Worm (Caenorhabditis elegans) whole organism, L4 larva: ENCODE results near the gene mig-32.

ENCODE experiments used
- D1046.2 ChIP-seq: fragments of 200-800 bp; sonication (Bioruptor generic); IDR thresholded peaks from 2 replicates; pipeline ENCODE4 v1.3.6; 2022; ENCODE audit warnings: missing genetic modification characterization, missing compliant biosample characterization
- F10B5.3 ChIP-seq: sonication (generic microtip); optimal IDR thresholded peaks from 2 replicates; lab custom pipeline; 2016; ENCODE audit warnings: mild to moderate bottlenecking, missing genetic modification characterization, missing compliant biosample characterization
- F44E2.7 ChIP-seq: fragments of 200-800 bp; sonication (Bioruptor generic); IDR thresholded peaks from 2 replicates; pipeline ENCODE4 v2.1.2; 2022; ENCODE audit warnings: missing genetic modification characterization, missing compliant biosample characterization
- F49E8.2 ChIP-seq: sonication (generic microtip); optimal IDR thresholded peaks from 2 replicates; lab custom pipeline; 2016; ENCODE audit warnings: missing compliant biosample characterization, mild to moderate bottlenecking, missing genetic modification characterization, borderline replicate concordance
- T26A8.4 ChIP-seq: fragments of 200-800 bp; sonication (Bioruptor generic); IDR thresholded peaks from 2 replicates; pipeline ENCODE4 v1.3.6; 2022; ENCODE audit warnings: missing genetic modification characterization, missing compliant biosample characterization
- Y105C5A.15 ChIP-seq: fragments of 200-800 bp; sonication (Bioruptor generic); IDR thresholded peaks from 2 replicates; pipeline ENCODE4 v1.3.6; 2022; ENCODE audit warnings: missing genetic modification characterization, missing compliant biosample characterization
- Y48G9A.11 ChIP-seq: fragments of 200-800 bp; sonication (Bioruptor generic); IDR thresholded peaks from 2 replicates; pipeline ENCODE4 v1.3.6; 2022; ENCODE audit warnings: missing genetic modification reagents, missing genetic modification characterization, missing compliant biosample characterization
- ZK337.2 ChIP-seq: fragments of 200-800 bp; sonication (Bioruptor generic); IDR thresholded peaks from 2 replicates; pipeline ENCODE4 v1.3.6; 2022; ENCODE audit warnings: missing genetic modification reagents, missing genetic modification characterization, missing compliant biosample characterization
- aly-2 ChIP-seq: sonication (generic microtip); optimal IDR thresholded peaks from 2 replicates; lab custom pipeline; 2018; ENCODE audit warnings: missing biosample characterization, missing genetic modification characterization
- arid-1 ChIP-seq: fragments of 200-800 bp; sonication (Bioruptor generic); conservative IDR thresholded peaks from 2 replicates; pipeline ENCODE4 v1.3.6; 2022; ENCODE audit warnings: missing genetic modification reagents, missing genetic modification characterization, missing compliant biosample characterization
- ceh-28 ChIP-seq: fragments of 150-350 bp; optimal IDR thresholded peaks from 2 replicates; lab custom pipeline; 2014; ENCODE audit warnings: missing biosample characterization, missing genetic modification reagents, missing genetic modification characterization
- daf-12 ChIP-seq: fragments of 150-350 bp; optimal IDR thresholded peaks from 2 replicates; lab custom pipeline; 2014; ENCODE audit warnings: missing biosample characterization, missing genetic modification reagents, missing genetic modification characterization
- daf-16 ChIP-seq, 3 experiments: sonication (generic microtip); optimal IDR thresholded peaks; 2 replicates each; lab custom pipeline; 2016 to 2017; ENCODE audit warnings: missing genetic modification characterization in 3 of 3, missing genetic modification reagents in 3 of 3, mild to moderate bottlenecking in 2 of 3, missing compliant biosample characterization in 2 of 3, missing biosample characterization in 1 of 3, moderate library complexity in 1 of 3
- dmd-6 ChIP-seq: fragments of 200-800 bp; sonication (Bioruptor generic); IDR thresholded peaks from 2 replicates; pipeline ENCODE4 v1.3.6; 2022; ENCODE audit warnings: missing genetic modification reagents, missing genetic modification characterization, missing compliant biosample characterization
- dmd-9 ChIP-seq: fragments of 200-800 bp; sonication (Bioruptor generic); IDR thresholded peaks from 2 replicates; pipeline ENCODE4 v1.3.6; 2022; ENCODE audit warnings: missing genetic modification reagents, missing genetic modification characterization, missing compliant biosample characterization
- dve-1 ChIP-seq: sonication (generic microtip); optimal IDR thresholded peaks from 2 replicates; lab custom pipeline; 2017; ENCODE audit warnings: antibody characterized with exemption, mild to moderate bottlenecking, missing genetic modification characterization, missing compliant biosample characterization; ENCODE audit not compliant: insufficient read depth
- gei-8 ChIP-seq: fragments of 200-800 bp; sonication (Bioruptor generic); optimal IDR thresholded peaks from 2 replicates; lab custom pipeline; 2018; ENCODE audit warnings: mild to moderate bottlenecking, missing genetic modification characterization, missing compliant biosample characterization
- hlh-11 ChIP-seq: fragments of 200-800 bp; sonication (Bioruptor generic); optimal IDR thresholded peaks from 2 replicates; lab custom pipeline; 2018; ENCODE audit warnings: mild to moderate bottlenecking, missing genetic modification characterization, missing compliant biosample characterization
- hlh-30 ChIP-seq: sonication (generic microtip); optimal IDR thresholded peaks from 2 replicates; lab custom pipeline; 2017; ENCODE audit warnings: antibody characterized with exemption, mild to moderate bottlenecking, missing genetic modification characterization, missing compliant biosample characterization; ENCODE audit not compliant: insufficient read depth
- hmg-1.1 ChIP-seq: fragments of 200-800 bp; sonication (Bioruptor generic); IDR thresholded peaks from 2 replicates; pipeline ENCODE4 v1.3.6; 2022; ENCODE audit warnings: missing genetic modification reagents, missing genetic modification characterization, missing compliant biosample characterization
- jun-1 ChIP-seq: fragments of 150-350 bp; optimal IDR thresholded peaks from 2 replicates; lab custom pipeline; 2014; ENCODE audit warnings: missing biosample characterization, missing genetic modification reagents, missing genetic modification characterization
- lin-1 ChIP-seq: fragments of 200-800 bp; sonication (Bioruptor generic); IDR thresholded peaks from 2 replicates; pipeline ENCODE4 v1.3.6; 2022; ENCODE audit warnings: missing genetic modification reagents, missing genetic modification characterization, missing compliant biosample characterization
- lin-29 ChIP-seq: fragments of 200-800 bp; sonication (Bioruptor generic); IDR thresholded peaks from 2 replicates; pipeline ENCODE4 v1.3.6; 2022; ENCODE audit warnings: missing genetic modification reagents, missing genetic modification characterization, missing compliant biosample characterization
- lsy-2 ChIP-seq, 2 experiments: fragments of 150-350 bp in 1 of 2; sonication (generic microtip) in 1 of 2; optimal IDR thresholded peaks; 2 replicates each; lab custom pipeline; 2014 to 2017; ENCODE audit warnings: missing biosample characterization in 2 of 2, missing genetic modification characterization in 2 of 2
- madf-9 ChIP-seq: fragments of 200-800 bp; sonication (Bioruptor generic); conservative IDR thresholded peaks from 2 replicates; pipeline ENCODE4 v1.3.6; 2022; ENCODE audit warnings: missing genetic modification reagents, missing genetic modification characterization, missing compliant biosample characterization
- mdl-1 ChIP-seq, 2 experiments: fragments of 150-350 bp in 1 of 2; sonication (generic microtip) in 1 of 2; optimal IDR thresholded peaks; 2 replicates each; lab custom pipeline; 2014 to 2017; ENCODE audit warnings: missing biosample characterization in 2 of 2, missing genetic modification characterization in 2 of 2
- mep-1 ChIP-seq: fragments of 150-350 bp; sonication (generic microtip); optimal IDR thresholded peaks from 3 replicates; lab custom pipeline; 2014; ENCODE audit warnings: missing biosample characterization, missing genetic modification characterization
- mes-2 ChIP-seq: sonication (generic microtip); optimal IDR thresholded peaks from 2 replicates; lab custom pipeline; 2016; ENCODE audit warnings: missing genotype, mild to moderate bottlenecking, missing genetic modification characterization, missing compliant biosample characterization; ENCODE audit not compliant: poor library complexity, severe bottlenecking
- nhr-25 ChIP-seq: sonication (generic microtip); optimal IDR thresholded peaks from 2 replicates; lab custom pipeline; 2017; ENCODE audit warnings: missing genetic modification characterization, mild to moderate bottlenecking, missing compliant biosample characterization, antibody characterized with exemption, moderate library complexity, borderline replicate concordance; ENCODE audit not compliant: insufficient read depth
- nhr-28 ChIP-seq: fragments of 150-350 bp; optimal IDR thresholded peaks from 2 replicates; lab custom pipeline; 2014; ENCODE audit warnings: missing biosample characterization, missing genetic modification characterization
- nhr-42 ChIP-seq: fragments of 200-800 bp; sonication (Bioruptor generic); IDR thresholded peaks from 2 replicates; pipeline ENCODE4 v1.3.6; 2022; ENCODE audit warnings: missing genetic modification characterization, missing compliant biosample characterization
- nhr-6 ChIP-seq: fragments of 150-350 bp; optimal IDR thresholded peaks from 2 replicates; lab custom pipeline; 2014; ENCODE audit warnings: missing biosample characterization, missing genetic modification characterization
- nhr-76 ChIP-seq: fragments of 150-350 bp; optimal IDR thresholded peaks from 2 replicates; lab custom pipeline; 2014; ENCODE audit warnings: missing biosample characterization, missing genetic modification characterization
- pha-4 ChIP-seq, 2 experiments: fragments of 150-350 bp in 1 of 2; fragments of 200-800 bp in 1 of 2; sonication (Bioruptor generic) in 1 of 2; IDR thresholded peaks in 1 of 2; optimal IDR thresholded peaks in 1 of 2; 2 replicates each; pipeline versions ENCODE4 v1.3.6 to Lab custom; 2014 to 2022; ENCODE audit warnings: missing genetic modification characterization in 2 of 2, missing genetic modification reagents in 2 of 2, missing biosample characterization in 1 of 2, missing compliant biosample characterization in 1 of 2
- php-3 ChIP-seq: fragments of 200-800 bp; sonication (Bioruptor generic); IDR thresholded peaks from 2 replicates; pipeline ENCODE4 v1.3.6; 2022; ENCODE audit warnings: missing genetic modification reagents, missing genetic modification characterization, missing compliant biosample characterization
- pqm-1 ChIP-seq: sonication (generic microtip); optimal IDR thresholded peaks from 2 replicates; lab custom pipeline; 2017; ENCODE audit warnings: missing biosample characterization, missing genetic modification characterization
- snpc-1.2 ChIP-seq: fragments of 200-800 bp; sonication (Bioruptor generic); IDR thresholded peaks from 2 replicates; pipeline ENCODE4 v1.3.6; 2022; ENCODE audit warnings: missing genetic modification reagents, missing genetic modification characterization, missing compliant biosample characterization
- spr-1 ChIP-seq: sonication (generic microtip); optimal IDR thresholded peaks from 2 replicates; lab custom pipeline; 2016; ENCODE audit warnings: mild to moderate bottlenecking, missing genetic modification characterization, missing compliant biosample characterization
- zag-1 ChIP-seq: fragments of 150-350 bp; optimal IDR thresholded peaks from 2 replicates; lab custom pipeline; 2014; ENCODE audit warnings: missing biosample characterization, missing genetic modification characterization
- zip-2 ChIP-seq: fragments of 150-350 bp; optimal IDR thresholded peaks from 2 replicates; lab custom pipeline; 2014; ENCODE audit warnings: missing biosample characterization, missing genetic modification characterization

mig-32 gene

ce11 chrIV:12129204-12129603, 37.2 kb upstream of the mig-32 start, which contains the start of gene lin-24:
Gene lin-24, plus strand, starts transcription at chrIV:12129504.
- TF ChIP-seq php-3 (GFP tag; lab: Robert Waterston, UW) (no peak), nhr-28 (tag; lab: Kevin White, UChicago) (no peak), arid-1 (GFP tag; lab: Robert Waterston, UW) (no peak), lin-29 (GFP tag; lab: Robert Waterston, UW) (no peak), mep-1 (tag; lab: Kevin White, UChicago) (no peak), zip-2 (tag; lab: Kevin White, UChicago) (no peak), F49E8.2 (tag; lab: Kevin White, UChicago) (no peak), lsy-2 (tag; optimal IDR thresholded peaks at IDR 0.05; lab: Kevin White, UChicago) (no peak), F44E2.7 (no peak), lin-1 (GFP tag; lab: Robert Waterston, UW) (no peak), ZK337.2 (GFP tag; lab: Robert Waterston, UW) (no peak), madf-9 (no peak), hlh-30 (tag; lab: Kevin White, UChicago) (no peak), mdl-1 (tag; optimal IDR thresholded peaks at IDR 0.05; lab: Kevin White, UChicago) (no peak), nhr-6 (tag; lab: Kevin White, UChicago) (no peak), snpc-1.2 (GFP tag; lab: Robert Waterston, UW) (no peak), aly-2 (tag; lab: Kevin White, UChicago) (no peak), D1046.2 (GFP tag; lab: Robert Waterston, UW) (no peak)

- no peak for TF ChIP-seq ceh-28 (tag; lab: Kevin White, UChicago)
- no peak for TF ChIP-seq lin-29 (GFP tag; lab: Robert Waterston, UW)
- TF ChIP-seq nhr-42 (GFP tag; lab: Robert Waterston, UW) = no peak
- no peak for TF ChIP-seq F10B5.3 (tag; lab: Kevin White, UChicago)
- no peak for TF ChIP-seq dmd-9 (GFP tag; lab: Robert Waterston, UW)
- no peak for TF ChIP-seq daf-12
- no peak for TF ChIP-seq Y105C5A.15 (GFP tag; lab: Robert Waterston, UW)
- TF ChIP-seq T26A8.4 (GFP tag; lab: Robert Waterston, UW) = 0 out of 2 replicates have a peak, but pooled peaks have one; percentile 14
- no peak for TF ChIP-seq zag-1 (tag; lab: Kevin White, UChicago)
- TF ChIP-seq Y48G9A.11 = no peak
- TF ChIP-seq daf-16 (GFP tag; optimal IDR thresholded peaks at IDR 0.05; lab: Kevin White, UChicago) = no peak
- peak; percentile 29 for TF ChIP-seq daf-16 (tag; optimal IDR thresholded peaks at IDR 0.05; lab: Kevin White, UChicago)
- no peak for TF ChIP-seq jun-1 (tag; lab: Kevin White, UChicago)
- TF ChIP-seq nhr-76 (tag; lab: Kevin White, UChicago) = no peak
- TF ChIP-seq dve-1 (tag; lab: Kevin White, UChicago) = peak; percentile 27
- TF ChIP-seq nhr-28 (tag; lab: Kevin White, UChicago) = peak; percentile 15
- TF ChIP-seq spr-1 (tag; lab: Kevin White, UChicago) = no peak
- TF ChIP-seq lsy-2 (tag; optimal IDR thresholded peaks at IDR 0.05; lab: Kevin White, UChicago) = peak in 1 of 2 experiments; percentile 12
- peak; percentile 38 for TF ChIP-seq mes-2 (tag; lab: Kevin White, UChicago)
- peak; percentile 86 for TF ChIP-seq pqm-1 (tag; lab: Kevin White, UChicago)
- TF ChIP-seq F49E8.2 (tag; lab: Kevin White, UChicago) = no peak
- TF ChIP-seq dmd-6 (GFP tag; lab: Robert Waterston, UW) = peak; percentile 30; the same call in 1 of the 2 replicates
Measured at ce11 chrIV:12128708-12129107, 36.7 kb upstream of the mig-32 start.

DNA sequence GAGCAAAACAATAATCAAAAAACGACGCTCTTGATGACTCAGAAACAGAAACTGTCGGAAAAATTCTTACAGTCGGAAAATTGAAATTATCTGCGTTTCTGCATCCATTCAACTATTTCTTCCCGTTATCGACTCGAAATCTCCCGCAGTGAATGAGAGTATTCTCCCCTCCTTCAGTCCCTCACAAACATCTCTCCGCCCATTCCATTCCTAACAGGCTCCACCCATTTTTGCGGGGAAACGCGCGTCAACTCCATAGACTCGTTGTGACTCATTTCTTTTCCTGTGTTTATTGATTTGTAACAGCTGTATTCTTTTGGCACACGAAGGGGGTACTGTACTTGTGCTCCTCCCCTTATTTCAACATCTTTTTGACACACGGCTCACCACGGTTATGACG, 35.8 kb upstream of the mig-32 start:
- 0 out of 2 replicates have a peak, but pooled peaks have one; percentile 12 for TF ChIP-seq hmg-1.1 (GFP tag; lab: Robert Waterston, UW)
- no peak for TF ChIP-seq gei-8 (GFP tag; lab: Kevin White, UChicago)
- TF ChIP-seq pha-4 (GFP tag; IDR thresholded peaks at IDR 0.05; lab: Robert Waterston, UW) = no peak
- TF ChIP-seq pha-4 (tag; optimal IDR thresholded peaks at IDR 0.05; lab: Kevin White, UChicago) = peak; percentile 12
- TF ChIP-seq nhr-25 (tag; lab: Kevin White, UChicago) = no peak
- peak in 1 of 2 experiments; percentile 30 for TF ChIP-seq lsy-2 (tag; optimal IDR thresholded peaks at IDR 0.05; lab: Kevin White, UChicago)
- TF ChIP-seq hlh-11 = peak; percentile 12
